Fruit fly (Drosophila melanogaster) whole organism, embryonic: ENCODE data around the gene CG42395.

ENCODE experiments used
- C15 ChIP-seq: fragments of 200-800 bp; sonication (Bioruptor generic); IDR thresholded peaks from 3 replicates; pipeline ENCODE4 v1.3.6; 2022; ENCODE audit warnings: missing biosample characterization, missing genetic modification characterization
- CG10462 ChIP-seq: fragments of 200-800 bp; sonication (Bioruptor generic); optimal IDR thresholded peaks from 2 replicates; lab custom pipeline; 2016; ENCODE audit warnings: missing biosample characterization, missing genetic modification characterization
- CG11093 ChIP-seq: fragments of 200-800 bp; sonication (Bioruptor generic); IDR thresholded peaks from 3 replicates; pipeline ENCODE4 v1.3.6; 2022; ENCODE audit warnings: missing biosample characterization, missing genetic modification characterization
- CG12219 ChIP-seq: fragments of 200-800 bp; sonication (Bioruptor generic); optimal IDR thresholded peaks from 3 replicates; lab custom pipeline; 2018; ENCODE audit warnings: missing biosample characterization, mild to moderate bottlenecking, missing genetic modification characterization
- CG14965 ChIP-seq: fragments of 200-800 bp; sonication (Bioruptor generic); optimal IDR thresholded peaks from 2 replicates; lab custom pipeline; 2016; ENCODE audit warnings: missing biosample characterization, missing genetic modification characterization, borderline replicate concordance
- CG2712 ChIP-seq: fragments of 200-800 bp; optimal IDR thresholded peaks from 3 replicates; lab custom pipeline; 2019; ENCODE audit warnings: missing biosample characterization, mild to moderate bottlenecking, missing genetic modification characterization, moderate library complexity
- CG3281 ChIP-seq: fragments of 200-800 bp; sonication (Bioruptor generic); optimal IDR thresholded peaks from 3 replicates; lab custom pipeline; 2017; ENCODE audit warnings: missing biosample characterization, mild to moderate bottlenecking, missing genetic modification characterization
- CG33213 ChIP-seq: fragments of 200-800 bp; sonication (Bioruptor generic); optimal IDR thresholded peaks from 3 replicates; lab custom pipeline; 2016; ENCODE audit warnings: missing biosample characterization, missing genetic modification characterization
- CG6272 ChIP-seq: fragments of 200-800 bp; sonication (Bioruptor generic); IDR thresholded peaks from 2 replicates; pipeline ENCODE4 v1.3.6; 2022; ENCODE audit warnings: missing biosample characterization, missing genetic modification characterization
- CG6854 ChIP-seq: fragments of 200-800 bp; sonication (Bioruptor generic); optimal IDR thresholded peaks from 3 replicates; lab custom pipeline; 2017; ENCODE audit warnings: missing biosample characterization, mild to moderate bottlenecking, missing genetic modification characterization
- CG7745 ChIP-seq: fragments of 200-800 bp; sonication (Bioruptor generic); optimal IDR thresholded peaks from 2 replicates; lab custom pipeline; 2018; ENCODE audit warnings: missing biosample characterization, mild to moderate bottlenecking, missing genetic modification characterization, moderate library complexity
- CG8089 ChIP-seq: fragments of 200-800 bp; sonication (Bioruptor generic); optimal IDR thresholded peaks from 3 replicates; lab custom pipeline; 2016; ENCODE audit warnings: missing biosample characterization, missing genetic modification characterization
- CG9609 ChIP-seq: fragments of 200-800 bp; sonication (Bioruptor generic); optimal IDR thresholded peaks from 3 replicates; lab custom pipeline; 2016; ENCODE audit warnings: missing biosample characterization, missing genetic modification characterization
- CG9876 ChIP-seq: fragments of 200-800 bp; sonication (Bioruptor generic); optimal IDR thresholded peaks from 2 replicates; lab custom pipeline; 2016; ENCODE audit warnings: missing biosample characterization, missing genetic modification characterization
- Doc2 ChIP-seq: fragments of 200-800 bp; sonication (Bioruptor generic); IDR thresholded peaks from 2 replicates; pipeline ENCODE4 v1.3.6; 2022; ENCODE audit warnings: missing biosample characterization, missing genetic modification characterization
- GATAe ChIP-seq: fragments of 200-800 bp; sonication (Bioruptor generic); conservative IDR thresholded peaks from 2 replicates; pipeline ENCODE4 v1.3.6; 2022; ENCODE audit warnings: missing biosample characterization, missing genetic modification characterization
- HLHmδ ChIP-seq: fragments of 200-800 bp; sonication (Bioruptor generic); optimal IDR thresholded peaks from 2 replicates; lab custom pipeline; 2018; ENCODE audit warnings: missing biosample characterization, mild to moderate bottlenecking, missing genetic modification characterization, moderate library complexity
- Hmr ChIP-seq: fragments of 200-800 bp; sonication (Bioruptor generic); optimal IDR thresholded peaks from 3 replicates; lab custom pipeline; 2017; ENCODE audit warnings: mild to moderate bottlenecking, missing biosample characterization, missing genetic modification reagents, missing genetic modification characterization
- Hr3 ChIP-seq: fragments of 200-800 bp; sonication (Bioruptor generic); optimal IDR thresholded peaks from 3 replicates; lab custom pipeline; 2016; ENCODE audit warnings: missing biosample characterization, missing genetic modification characterization
- Lpt ChIP-seq: fragments of >200 bp; optimal IDR thresholded peaks from 2 replicates; lab custom pipeline; 2018; ENCODE audit warnings: missing biosample characterization, missing genetic modification characterization
- MESR4 ChIP-seq: fragments of 200-800 bp; sonication (Bioruptor generic); optimal IDR thresholded peaks from 2 replicates; lab custom pipeline; 2018; ENCODE audit warnings: missing biosample characterization, mild to moderate bottlenecking, missing genetic modification characterization, moderate library complexity
- Mad ChIP-seq: fragments of 200-800 bp; sonication (Bioruptor generic); optimal IDR thresholded peaks from 2 replicates; lab custom pipeline; 2016; ENCODE audit warnings: missing biosample characterization, missing genetic modification characterization
- Med ChIP-seq: fragments of 200-800 bp; sonication (Bioruptor generic); peaks from one replicate; lab custom pipeline; 2016; ENCODE audit warnings: missing biosample characterization, missing genetic modification characterization, mild to moderate bottlenecking, inconsistent platforms, moderate library complexity
- Nf-YB ChIP-seq: fragments of 200-800 bp; sonication (Bioruptor generic); optimal IDR thresholded peaks from 3 replicates; lab custom pipeline; 2019; ENCODE audit warnings: missing biosample characterization, mild to moderate bottlenecking, missing genetic modification characterization, moderate library complexity
- Nf-YC ChIP-seq: fragments of 200-800 bp; optimal IDR thresholded peaks from 3 replicates; lab custom pipeline; 2019; ENCODE audit warnings: missing biosample characterization, mild to moderate bottlenecking, missing genetic modification characterization, moderate library complexity
- Oli ChIP-seq: fragments of 200-800 bp; sonication (Bioruptor generic); optimal IDR thresholded peaks from 2 replicates; lab custom pipeline; 2018; ENCODE audit warnings: missing biosample characterization, mild to moderate bottlenecking, missing genetic modification characterization, moderate library complexity
- Side ChIP-seq: fragments of 200-800 bp; sonication (Bioruptor generic); optimal IDR thresholded peaks from 2 replicates; lab custom pipeline; 2016; ENCODE audit warnings: missing biosample characterization, missing genetic modification characterization
- Sin3A ChIP-seq: fragments of >200 bp; optimal IDR thresholded peaks from 2 replicates; lab custom pipeline; 2018
- Sry-δ ChIP-seq: fragments of 200-800 bp; sonication (Bioruptor generic); optimal IDR thresholded peaks from 2 replicates; lab custom pipeline; 2016; ENCODE audit warnings: missing biosample characterization, missing genetic modification characterization
- Tbp ChIP-seq: fragments of >200 bp; optimal IDR thresholded peaks from 2 replicates; lab custom pipeline; 2018; ENCODE audit warnings: missing biosample characterization, missing genetic modification characterization
- Vsx1 ChIP-seq: fragments of 200-800 bp; sonication (Bioruptor generic); optimal IDR thresholded peaks from 2 replicates; lab custom pipeline; 2017; ENCODE audit warnings: missing biosample characterization, mild to moderate bottlenecking, missing genetic modification characterization, missing genetic modification reagents
- Xbp1 ChIP-seq: fragments of 200-800 bp; sonication (Bioruptor generic); optimal IDR thresholded peaks from 3 replicates; lab custom pipeline; 2016; ENCODE audit warnings: missing biosample characterization, mild to moderate bottlenecking, missing genetic modification characterization
- Xrp1 ChIP-seq: fragments of 200-800 bp; sonication (Bioruptor generic); IDR thresholded peaks from 2 replicates; pipeline ENCODE4 v1.3.6; 2022; ENCODE audit warnings: missing biosample characterization, missing genetic modification characterization
- ase ChIP-seq: fragments of 200-800 bp; sonication (Bioruptor generic); IDR thresholded peaks from 3 replicates; pipeline ENCODE4 v1.3.6; 2022; ENCODE audit warnings: missing biosample characterization, missing genetic modification characterization
- br ChIP-seq: fragments of >200 bp; optimal IDR thresholded peaks from 2 replicates; lab custom pipeline; 2017
- bsh ChIP-seq, 2 experiments: fragments of 200-800 bp; sonication (Bioruptor generic); optimal IDR thresholded peaks; 2 replicates each; lab custom pipeline; 2017 to 2018; ENCODE audit warnings: mild to moderate bottlenecking in 2 of 2, missing biosample characterization in 2 of 2, missing genetic modification characterization in 2 of 2, moderate library complexity in 1 of 2
- chif ChIP-seq, 2 experiments: fragments of 200-800 bp; sonication (Bioruptor generic); optimal IDR thresholded peaks; 3 replicates each; lab custom pipeline; 2016; ENCODE audit warnings: missing biosample characterization in 2 of 2, missing genetic modification characterization in 2 of 2
- emc ChIP-seq: fragments of 200-800 bp; sonication (Bioruptor generic); optimal IDR thresholded peaks from 2 replicates; lab custom pipeline; 2016; ENCODE audit warnings: missing biosample characterization, missing genetic modification characterization
- ems ChIP-seq: fragments of 200-800 bp; sonication (Bioruptor generic); optimal IDR thresholded peaks from 3 replicates; lab custom pipeline; 2016; ENCODE audit warnings: missing biosample characterization, missing genetic modification characterization
- fd102C ChIP-seq: fragments of 200-800 bp; sonication (Bioruptor generic); optimal IDR thresholded peaks from 2 replicates; lab custom pipeline; 2018; ENCODE audit warnings: missing biosample characterization, mild to moderate bottlenecking, missing genetic modification characterization, moderate library complexity
- gcm2 ChIP-seq: fragments of 200-800 bp; sonication (Bioruptor generic); optimal IDR thresholded peaks from 2 replicates; lab custom pipeline; 2016; ENCODE audit warnings: missing biosample characterization, missing genetic modification characterization
- gt ChIP-seq: fragments of 200-800 bp; sonication (Bioruptor generic); IDR thresholded peaks from 2 replicates; pipeline ENCODE4 v1.3.6; 2022; ENCODE audit warnings: missing biosample characterization, missing genetic modification characterization
- nmo ChIP-seq: fragments of 200-800 bp; sonication (Bioruptor generic); optimal IDR thresholded peaks from 2 replicates; lab custom pipeline; 2018; ENCODE audit warnings: missing biosample characterization, mild to moderate bottlenecking, missing genetic modification characterization, moderate library complexity
- phol ChIP-seq: fragments of 200-800 bp; sonication (Bioruptor generic); optimal IDR thresholded peaks from 3 replicates; lab custom pipeline; 2018; ENCODE audit warnings: missing biosample characterization, mild to moderate bottlenecking, missing genetic modification characterization, moderate library complexity
- run ChIP-seq: fragments of 200-800 bp; sonication (Bioruptor generic); optimal IDR thresholded peaks from 3 replicates; lab custom pipeline; 2018; ENCODE audit warnings: missing biosample characterization, mild to moderate bottlenecking, missing genetic modification characterization
- sens ChIP-seq: fragments of 200-800 bp; sonication (Bioruptor generic); peaks from one replicate; lab custom pipeline; 2016; ENCODE audit warnings: missing biosample characterization, missing genetic modification characterization
- sna ChIP-seq: fragments of 200-800 bp; sonication (Bioruptor generic); IDR thresholded peaks from 2 replicates; pipeline ENCODE4 v1.3.6; 2022; ENCODE audit warnings: missing biosample characterization, missing genetic modification characterization; ENCODE audit not compliant: partially characterized antibody
- tap ChIP-seq: fragments of 200-800 bp; optimal IDR thresholded peaks from 3 replicates; lab custom pipeline; 2019; ENCODE audit warnings: missing biosample characterization, mild to moderate bottlenecking, missing genetic modification characterization, moderate library complexity
- tna ChIP-seq: fragments of 200-800 bp; sonication (Bioruptor generic); IDR thresholded peaks from 2 replicates; pipeline ENCODE4 v1.3.6; 2022; ENCODE audit warnings: missing biosample characterization, missing genetic modification characterization; ENCODE audit not compliant: partially characterized antibody
- trh ChIP-seq: fragments of 200-800 bp; sonication (Bioruptor generic); optimal IDR thresholded peaks from 2 replicates; lab custom pipeline; 2016; ENCODE audit warnings: missing biosample characterization, missing genetic modification characterization
- zen2 ChIP-seq: fragments of 200-800 bp; sonication (Bioruptor generic); IDR thresholded peaks from 3 replicates; pipeline ENCODE4 v1.3.6; 2022; ENCODE audit warnings: missing biosample characterization, missing genetic modification characterization; ENCODE audit not compliant: partially characterized antibody

Gene CG42395

DNA sequence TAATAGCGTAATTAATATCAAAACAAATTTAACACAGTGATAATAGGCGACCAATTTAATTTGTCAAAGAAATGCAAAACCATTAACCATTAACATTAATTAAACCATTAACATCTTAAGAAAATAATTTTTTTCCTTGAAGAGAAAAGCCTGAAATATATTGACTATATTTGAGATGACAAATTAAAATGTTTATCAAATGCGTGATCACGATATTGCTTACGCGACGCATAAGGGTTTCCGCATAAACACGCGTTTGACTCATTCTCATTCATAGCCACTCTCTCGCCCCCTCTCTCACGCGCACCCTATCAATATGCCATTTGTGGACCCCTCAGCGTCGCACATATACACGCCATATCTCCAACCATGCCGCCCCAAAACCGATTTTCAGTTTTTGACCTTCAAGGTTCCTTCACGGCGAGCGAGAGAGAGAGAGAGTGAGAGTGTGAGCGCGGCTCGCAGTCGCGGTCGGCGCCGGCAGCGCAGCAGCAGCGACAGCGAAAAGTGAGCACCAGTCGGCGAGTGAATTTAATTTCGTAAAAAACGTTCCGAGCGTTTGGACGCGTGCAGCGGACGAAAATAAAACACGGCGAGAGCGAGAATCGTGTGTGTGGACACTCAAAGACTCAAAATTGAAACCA lies 9.4 kb upstream of the CG42395 start, which contains the start of gene Hex-A (continued):
- TF ChIP-seq Sry-δ (GFP tag; lab: Kevin White, UChicago) (peak; percentile 62), br (no peak), Sin3A (lab: Kevin White, UChicago) (no peak), CG2712 (tag; lab: Kevin White, UChicago) (peak; percentile 98), emc (GFP tag; lab: Kevin White, UChicago) (peak; percentile 88), CG33213 (GFP tag; lab: Kevin White, UChicago) (peak; percentile 89), nmo (GFP tag; lab: Kevin White, UChicago) (peak; percentile 99), gt (peak; percentile 82), Xrp1 (GFP tag; lab: Robert Waterston, UW) (peak; percentile 93), Lpt (no peak), tna (GFP tag; lab: Robert Waterston, UW) (no peak; the same call in 1 of the 2 replicates), zen2 (no peak; the same call in 2 of the 3 replicates), bsh (GFP tag; optimal IDR thresholded peaks at IDR 0.05; lab: Kevin White, UChicago) (peak; percentile 95 to 97), fd102C (GFP tag; lab: Kevin White, UChicago) (no peak), ase (peak; percentile 83), MESR4 (GFP tag; lab: Kevin White, UChicago) (peak; percentile 23), run (tag; lab: Kevin White, UChicago) (peak; percentile 97), Tbp (no peak), CG7745 (no peak), tap (tag; lab: Kevin White, UChicago) (peak; percentile 96), Vsx1 (GFP tag; lab: Kevin White, UChicago) (peak; percentile 92), Doc2 (GFP tag; lab: Robert Waterston, UW) (peak; percentile 74), CG8089 (GFP tag; lab: Kevin White, UChicago) (peak; percentile 87), phol (tag; lab: Kevin White, UChicago) (peak; percentile 97), Med (GFP tag; lab: Kevin White, UChicago) (peak; percentile 99), sens (GFP tag; lab: Kevin White, UChicago) (peak; percentile 99), gcm2 (peak; percentile 85), CG3281 (GFP tag; lab: Kevin White, UChicago) (peak; percentile 98), CG6854 (GFP tag; lab: Kevin White, UChicago) (peak; percentile 99), chif (GFP tag; optimal IDR thresholded peaks at IDR 0.05; lab: Kevin White, UChicago) (peak; percentile 91 to 92), Mad (peak; percentile 92), CG9876 (GFP tag; lab: Kevin White, UChicago) (peak; percentile 76), CG6272 (GFP tag; lab: Robert Waterston, UW) (peak; percentile 61), GATAe (GFP tag; lab: Robert Waterston, UW) (peak; percentile 70), C15 (peak; percentile 87), Hmr (peak; percentile 99), Xbp1 (GFP tag; lab: Kevin White, UChicago) (peak; percentile 92), sna (GFP tag; lab: Robert Waterston, UW) (peak; percentile 47), CG12219 (peak; percentile 98), HLHmδ (GFP tag; lab: Kevin White, UChicago) (peak; percentile 9), CG9609 (GFP tag; lab: Kevin White, UChicago) (peak; percentile 90), Oli (tag; lab: Kevin White, UChicago) (peak; percentile 97), trh (peak; percentile 78), Hr3 (GFP tag; lab: Kevin White, UChicago) (peak; percentile 83), CG11093 (peak; percentile 64), Nf-YC (tag; lab: Kevin White, UChicago) (peak; percentile 94), ems (peak; percentile 93), CG14965 (GFP tag; lab: Kevin White, UChicago) (peak; percentile 50), Side (GFP tag; lab: Kevin White, UChicago) (peak; percentile 96), Nf-YB (peak; percentile 87), CG10462 (GFP tag; lab: Kevin White, UChicago) (peak; percentile 89)
